Fruit fly (Drosophila melanogaster) whole organism, larva: ENCODE data around the gene wapl.

ENCODE experiments used
- noc ChIP-seq: fragments of 200-800 bp; sonication (Bioruptor generic); optimal IDR thresholded peaks from 3 replicates; lab custom pipeline; 2019; ENCODE audit warnings: missing biosample characterization, mild to moderate bottlenecking, missing genetic modification characterization, moderate library complexity

The wapl gene

dm6 chrX:2158668-2159163 lies at the start of gene wapl:
wapl (minus strand) TSS chrX:2158983.
- TF ChIP-seq noc (tag; lab: Kevin White, UChicago), result peak; percentile 29

- TF ChIP-seq noc (tag; lab: Kevin White, UChicago), result no peak
Measured at dm6 chrX:2203766-2204165, 45.0 kb upstream of the wapl start, which contains the start of gene FarO. FarO (minus strand) TSS chrX:2203866.

dm6 chrX:2199303-2199702 lies 40.5 kb upstream of the wapl start:
- TF ChIP-seq noc (tag; lab: Kevin White, UChicago), result peak; percentile 33

dm6 chrX:2198272-2198571 lies 39.4 kb upstream of the wapl start:
- no peak for TF ChIP-seq noc (tag; lab: Kevin White, UChicago)

dm6 chrX:2197414-2198271 lies 38.9 kb upstream of the wapl start:
- TF ChIP-seq noc (tag; lab: Kevin White, UChicago), result no peak

dm6 chrX:2196086-2196732 lies 37.4 kb upstream of the wapl start:
- TF ChIP-seq noc (tag; lab: Kevin White, UChicago), result no peak

- TF ChIP-seq noc (tag; lab: Kevin White, UChicago), result peak; percentile 49
Measured at dm6 chrX:2194208-2195094, 35.7 kb upstream of the wapl start.

- no peak for TF ChIP-seq noc (tag; lab: Kevin White, UChicago)
Measured at dm6 chrX:2193809-2194207, 35.0 kb upstream of the wapl start, which contains the start of gene CG14053. CG14053 (minus strand) TSS chrX:2193909.

- no peak for TF ChIP-seq noc (tag; lab: Kevin White, UChicago)
Measured at dm6 chrX:2193158-2193557, 34.4 kb upstream of the wapl start.

dm6 chrX:2191896-2192295 lies 33.1 kb upstream of the wapl start:
- TF ChIP-seq noc (tag; lab: Kevin White, UChicago), result no peak

- no peak for TF ChIP-seq noc (tag; lab: Kevin White, UChicago)
Measured at dm6 chrX:2188888-2189287, 30.1 kb upstream of the wapl start, which contains the start of gene Mct1. Mct1 (plus strand) TSS chrX:2189188.

dm6 chrX:2187520-2187919 lies 28.7 kb upstream of the wapl start, which contains the start of gene CG3457:
CG3457 (plus strand) TSS chrX:2187820.
- TF ChIP-seq noc (tag; lab: Kevin White, UChicago), result no peak

dm6 chrX:2186555-2186954 lies 27.8 kb upstream of the wapl start, which contains the start of gene CG17777:
CG17777 (plus strand) TSS chrX:2186855.
- TF ChIP-seq noc (tag; lab: Kevin White, UChicago), result no peak

dm6 chrX:2184563-2184962 lies 25.8 kb upstream of the wapl start, which contains the start of the genes Nmd3 and CG17776:
Nmd3 (minus strand) TSS chrX:2184668.
CG17776 (plus strand) TSS chrX:2184725.
- TF ChIP-seq noc (tag; lab: Kevin White, UChicago), result peak; percentile 36

dm6 chrX:2180750-2181261 lies 22.0 kb upstream of the wapl start, which contains the start of gene pn:
pn (plus strand) TSS chrX:2181211.
- no peak for TF ChIP-seq noc (tag; lab: Kevin White, UChicago)
